Fruit fly (Drosophila melanogaster) whole organism, embryonic: ENCODE results near the gene Rtca.

Source experiments
- Ada2b ChIP-seq: fragments of 200-800 bp; sonication (Bioruptor generic); IDR thresholded peaks from 2 replicates; pipeline ENCODE4 v1.3.6; 2022; ENCODE audit warnings: missing biosample characterization, missing genetic modification characterization
- Asciz ChIP-seq: fragments of 200-800 bp; sonication (Bioruptor generic); optimal IDR thresholded peaks from 2 replicates; lab custom pipeline; 2017; ENCODE audit warnings: missing biosample characterization, mild to moderate bottlenecking, missing genetic modification characterization, missing genetic modification reagents
- B-H2 ChIP-seq: fragments of 200-800 bp; sonication (Bioruptor generic); optimal IDR thresholded peaks from 2 replicates; lab custom pipeline; 2018; ENCODE audit warnings: missing biosample characterization, mild to moderate bottlenecking, missing genetic modification characterization
- CG10431 ChIP-seq: fragments of 200-800 bp; sonication (Bioruptor generic); optimal IDR thresholded peaks from 3 replicates; lab custom pipeline; 2018; ENCODE audit warnings: missing biosample characterization, mild to moderate bottlenecking, missing genetic modification characterization
- CG10462 ChIP-seq: fragments of 200-800 bp; sonication (Bioruptor generic); optimal IDR thresholded peaks from 2 replicates; lab custom pipeline; 2016; ENCODE audit warnings: missing biosample characterization, missing genetic modification characterization
- CG1233 ChIP-seq: fragments of 200-800 bp; sonication (Bioruptor generic); optimal IDR thresholded peaks from 4 replicates; lab custom pipeline; 2018; ENCODE audit warnings: missing biosample characterization, mild to moderate bottlenecking, missing genetic modification characterization
- CG13624 ChIP-seq: fragments of 200-800 bp; sonication (Bioruptor generic); optimal IDR thresholded peaks from 2 replicates; lab custom pipeline; 2016; ENCODE audit warnings: missing biosample characterization, missing genetic modification characterization
- CG14014 ChIP-seq: fragments of 200-800 bp; sonication (Bioruptor generic); IDR thresholded peaks from 2 replicates; pipeline ENCODE4 v1.3.6; 2022; ENCODE audit warnings: missing biosample characterization, missing genetic modification characterization
- CG15696 ChIP-seq: fragments of 200-800 bp; sonication (Bioruptor generic); optimal IDR thresholded peaks from 2 replicates; lab custom pipeline; 2019; ENCODE audit warnings: missing biosample characterization, mild to moderate bottlenecking, missing genetic modification characterization, moderate library complexity
- CG18619 ChIP-seq: fragments of 200-800 bp; sonication (Bioruptor generic); optimal IDR thresholded peaks from 3 replicates; lab custom pipeline; 2017; ENCODE audit warnings: missing biosample characterization, mild to moderate bottlenecking, missing genetic modification characterization
- CG2889 ChIP-seq: fragments of 200-800 bp; sonication (Bioruptor generic); IDR thresholded peaks from 3 replicates; pipeline ENCODE4 v1.3.6; 2022; ENCODE audit warnings: missing biosample characterization, missing genetic modification characterization
- CG32767 ChIP-seq: fragments of 200-800 bp; sonication (Bioruptor generic); IDR thresholded peaks from 2 replicates; pipeline ENCODE4 v1.3.6; 2022; ENCODE audit warnings: missing biosample characterization, missing genetic modification characterization
- CG6254 ChIP-seq: fragments of 200-800 bp; sonication (Bioruptor generic); optimal IDR thresholded peaks from 3 replicates; lab custom pipeline; 2017; ENCODE audit warnings: mild to moderate bottlenecking, missing biosample characterization, missing genetic modification reagents, missing genetic modification characterization
- CG6654 ChIP-seq: fragments of 200-800 bp; sonication (Bioruptor generic); optimal IDR thresholded peaks from 2 replicates; lab custom pipeline; 2017; ENCODE audit warnings: missing biosample characterization, mild to moderate bottlenecking, missing genetic modification characterization
- CG6683 ChIP-seq: fragments of 200-800 bp; sonication (Bioruptor generic); optimal IDR thresholded peaks from 2 replicates; lab custom pipeline; 2017; ENCODE audit warnings: missing biosample characterization, mild to moderate bottlenecking, missing genetic modification characterization, missing genetic modification reagents
- CG7372 ChIP-seq: fragments of 200-800 bp; sonication (Bioruptor generic); IDR thresholded peaks from 2 replicates; pipeline ENCODE4 v1.3.6; 2022; ENCODE audit warnings: missing biosample characterization, missing genetic modification characterization
- CG7839 ChIP-seq: fragments of 200-800 bp; sonication (Bioruptor generic); optimal IDR thresholded peaks from 3 replicates; lab custom pipeline; 2018; ENCODE audit warnings: missing biosample characterization, mild to moderate bottlenecking, missing genetic modification characterization, moderate library complexity
- CG7963 ChIP-seq: fragments of 200-800 bp; sonication (Bioruptor generic); IDR thresholded peaks from 3 replicates; pipeline ENCODE4 v1.3.6; 2022; ENCODE audit warnings: missing biosample characterization, missing genetic modification characterization; ENCODE audit not compliant: partially characterized antibody
- CG8281 ChIP-seq: fragments of 200-800 bp; sonication (Bioruptor generic); optimal IDR thresholded peaks from 2 replicates; lab custom pipeline; 2018; ENCODE audit warnings: missing biosample characterization, mild to moderate bottlenecking, missing genetic modification characterization, moderate library complexity
- CG9876 ChIP-seq: fragments of 200-800 bp; sonication (Bioruptor generic); optimal IDR thresholded peaks from 2 replicates; lab custom pipeline; 2016; ENCODE audit warnings: missing biosample characterization, missing genetic modification characterization
- CG9932 ChIP-seq: fragments of 200-800 bp; sonication (Bioruptor generic); IDR thresholded peaks from 2 replicates; pipeline ENCODE4 v1.3.6; 2022; ENCODE audit warnings: missing biosample characterization, missing genetic modification characterization
- Drgx ChIP-seq: fragments of 200-800 bp; sonication (Bioruptor generic); IDR thresholded peaks from 2 replicates; pipeline ENCODE4 v1.3.6; 2022; ENCODE audit warnings: missing biosample characterization, missing genetic modification characterization
- Fer2 ChIP-seq: fragments of 200-800 bp; sonication (Bioruptor generic); optimal IDR thresholded peaks from 2 replicates; lab custom pipeline; 2018; ENCODE audit warnings: missing biosample characterization, mild to moderate bottlenecking, missing genetic modification characterization, moderate library complexity
- Hey ChIP-seq: fragments of 200-800 bp; sonication (Bioruptor generic); optimal IDR thresholded peaks from 3 replicates; lab custom pipeline; 2018; ENCODE audit warnings: missing biosample characterization, mild to moderate bottlenecking, missing genetic modification characterization
- HmgD ChIP-seq: fragments of 200-800 bp; sonication (Bioruptor generic); optimal IDR thresholded peaks from 3 replicates; lab custom pipeline; 2016; ENCODE audit warnings: missing biosample characterization, missing genetic modification characterization
- Hmx ChIP-seq: fragments of 200-800 bp; sonication (Bioruptor generic); optimal IDR thresholded peaks from 2 replicates; lab custom pipeline; 2016; ENCODE audit warnings: missing biosample characterization, missing genetic modification characterization
- Hr3 ChIP-seq: fragments of 200-800 bp; sonication (Bioruptor generic); optimal IDR thresholded peaks from 3 replicates; lab custom pipeline; 2016; ENCODE audit warnings: missing biosample characterization, missing genetic modification characterization
- Lpt ChIP-seq: fragments of >200 bp; optimal IDR thresholded peaks from 2 replicates; lab custom pipeline; 2018; ENCODE audit warnings: missing biosample characterization, missing genetic modification characterization
- Scr ChIP-seq: fragments of 200-800 bp; sonication (Bioruptor generic); IDR thresholded peaks from 2 replicates; pipeline ENCODE4 v1.3.6; 2022; ENCODE audit warnings: missing biosample characterization, missing genetic modification characterization; ENCODE audit not compliant: partially characterized antibody
- Sin3A ChIP-seq: fragments of >200 bp; optimal IDR thresholded peaks from 2 replicates; lab custom pipeline; 2018
- Spps ChIP-seq: fragments of 200-800 bp; sonication (Bioruptor generic); optimal IDR thresholded peaks from 2 replicates; lab custom pipeline; 2018; ENCODE audit warnings: missing biosample characterization, mild to moderate bottlenecking, missing genetic modification characterization
- Sry-β ChIP-seq: fragments of 200-800 bp; sonication (Bioruptor generic); optimal IDR thresholded peaks from 2 replicates; lab custom pipeline; 2018; ENCODE audit warnings: missing biosample characterization, mild to moderate bottlenecking, missing genetic modification characterization, moderate library complexity
- ara ChIP-seq: fragments of 200-800 bp; sonication (Bioruptor generic); IDR thresholded peaks from 2 replicates; pipeline ENCODE4 v1.3.6; 2022; ENCODE audit warnings: missing biosample characterization, missing genetic modification characterization
- ase ChIP-seq: fragments of 200-800 bp; sonication (Bioruptor generic); IDR thresholded peaks from 3 replicates; pipeline ENCODE4 v1.3.6; 2022; ENCODE audit warnings: missing biosample characterization, missing genetic modification characterization
- bowl ChIP-seq: fragments of 200-800 bp; sonication (Bioruptor generic); IDR thresholded peaks from 2 replicates; pipeline ENCODE4 v1.3.6; 2022; ENCODE audit warnings: missing biosample characterization, missing genetic modification characterization
- gce ChIP-seq: fragments of 200-800 bp; sonication (Bioruptor generic); IDR thresholded peaks from 3 replicates; pipeline ENCODE4 v1.3.6; 2022; ENCODE audit warnings: missing biosample characterization, missing genetic modification characterization
- grn ChIP-seq: fragments of 200-800 bp; sonication (Bioruptor generic); optimal IDR thresholded peaks from 3 replicates; lab custom pipeline; 2017; ENCODE audit warnings: missing biosample characterization, missing genetic modification characterization
- gsb-n ChIP-seq: fragments of 200-800 bp; sonication (Bioruptor generic); optimal IDR thresholded peaks from 3 replicates; lab custom pipeline; 2018; ENCODE audit warnings: missing biosample characterization, mild to moderate bottlenecking, missing genetic modification characterization
- ind ChIP-seq: fragments of 200-800 bp; sonication (Bioruptor generic); optimal IDR thresholded peaks from 3 replicates; lab custom pipeline; 2016; ENCODE audit warnings: missing biosample characterization, missing genetic modification characterization
- insv ChIP-seq, 2 experiments: fragments of 200-800 bp; sonication (Bioruptor generic); optimal IDR thresholded peaks; 3 replicates each; lab custom pipeline; 2016 to 2018; ENCODE audit warnings: missing biosample characterization in 2 of 2, missing genetic modification characterization in 2 of 2
- inv ChIP-seq: fragments of 200-800 bp; sonication (Bioruptor generic); IDR thresholded peaks from 2 replicates; pipeline ENCODE4 v1.3.6; 2022; ENCODE audit warnings: missing biosample characterization, missing genetic modification characterization; ENCODE audit not compliant: partially characterized antibody
- nerfin-2 ChIP-seq: fragments of 200-800 bp; sonication (Bioruptor generic); IDR thresholded peaks from 2 replicates; pipeline ENCODE4 v1.3.6; 2022; ENCODE audit warnings: missing biosample characterization, missing genetic modification characterization; ENCODE audit not compliant: partially characterized antibody
- odd ChIP-seq: fragments of 200-800 bp; sonication (Bioruptor generic); optimal IDR thresholded peaks from 2 replicates; lab custom pipeline; 2017; ENCODE audit warnings: missing biosample characterization, mild to moderate bottlenecking, missing genetic modification characterization
- onecut ChIP-seq: fragments of 200-800 bp; sonication (Bioruptor generic); IDR thresholded peaks from 2 replicates; pipeline ENCODE4 v1.3.6; 2022; ENCODE audit warnings: missing biosample characterization, missing genetic modification characterization
- rib ChIP-seq: fragments of 200-800 bp; sonication (Bioruptor generic); IDR thresholded peaks from 2 replicates; pipeline ENCODE4 v1.3.6; 2022; ENCODE audit warnings: missing biosample characterization, missing genetic modification characterization
- sr ChIP-seq: fragments of 200-800 bp; sonication (Bioruptor generic); IDR thresholded peaks from 3 replicates; pipeline ENCODE4 v1.3.6; 2022; ENCODE audit warnings: missing biosample characterization, missing genetic modification characterization
- ssp ChIP-seq: fragments of 200-800 bp; sonication (Bioruptor generic); IDR thresholded peaks from 2 replicates; pipeline ENCODE4 v1.3.6; 2022; ENCODE audit warnings: missing biosample characterization, missing genetic modification characterization
- toy ChIP-seq: fragments of 200-800 bp; sonication (Bioruptor generic); IDR thresholded peaks from 2 replicates; pipeline ENCODE4 v1.3.6; 2022; ENCODE audit warnings: missing biosample characterization, missing genetic modification characterization
- wor ChIP-seq: fragments of 200-800 bp; sonication (Bioruptor generic); IDR thresholded peaks from 2 replicates; pipeline ENCODE4 v1.3.6; 2022; ENCODE audit warnings: missing biosample characterization, missing genetic modification characterization
- zen2 ChIP-seq: fragments of 200-800 bp; sonication (Bioruptor generic); IDR thresholded peaks from 3 replicates; pipeline ENCODE4 v1.3.6; 2022; ENCODE audit warnings: missing biosample characterization, missing genetic modification characterization; ENCODE audit not compliant: partially characterized antibody

Gene Rtca

dm6 chrX:2041312-2041918 is 30.8 kb upstream of the Rtca start, which contains the start of gene CG4313 (continued):
- TF ChIP-seq CG13624 (GFP tag; lab: Kevin White, UChicago), result peak; percentile 80
- TF ChIP-seq CG2889 (GFP tag; lab: Robert Waterston, UW), result 0 out of 3 replicates have a peak, but pooled peaks have one; percentile 44
- peak; percentile 76 for TF ChIP-seq CG14014 (GFP tag; lab: Robert Waterston, UW)
- peak; percentile 58 for TF ChIP-seq B-H2 (GFP tag; lab: Kevin White, UChicago)
- peak; percentile 54; the same call in 1 of the 2 replicates for TF ChIP-seq Drgx
- TF ChIP-seq rib, result no peak
- TF ChIP-seq CG6683 (GFP tag; lab: Kevin White, UChicago), result no peak
- TF ChIP-seq Hr3 (GFP tag; lab: Kevin White, UChicago), result peak; percentile 72
- TF ChIP-seq CG6254, result peak; percentile 4
- peak; percentile 69; the same call in 1 of the 3 replicates for TF ChIP-seq zen2 (GFP tag; lab: Robert Waterston, UW)
- peak; percentile 60 for TF ChIP-seq CG18619 (GFP tag; lab: Kevin White, UChicago)
- TF ChIP-seq CG10462 (GFP tag; lab: Kevin White, UChicago), result no peak
- TF ChIP-seq sr (GFP tag; lab: Robert Waterston, UW), result peak; percentile 32; the same call in 1 of the 3 replicates
- no peak for TF ChIP-seq HmgD (GFP tag; lab: Kevin White, UChicago)
- peak; percentile 33 for TF ChIP-seq CG9876
- TF ChIP-seq gce (GFP tag; lab: Robert Waterston, UW), result 0 out of 3 replicates have a peak, but pooled peaks have one; percentile 30
- TF ChIP-seq inv, result peak; percentile 89
- TF ChIP-seq CG9932 (GFP tag; lab: Robert Waterston, UW), result peak; percentile 87
- no peak for TF ChIP-seq insv (GFP tag; optimal IDR thresholded peaks at IDR 0.05; lab: Kevin White, UChicago)
- peak; percentile 76 for TF ChIP-seq nerfin-2 (GFP tag; lab: Robert Waterston, UW)
- TF ChIP-seq CG10431 (GFP tag; lab: Kevin White, UChicago), result no peak
- TF ChIP-seq CG7372, result peak; percentile 79
- TF ChIP-seq Spps (tag; lab: Kevin White, UChicago), result peak; percentile 40
- peak; percentile 75 for TF ChIP-seq ssp (GFP tag; lab: Robert Waterston, UW)
- TF ChIP-seq toy (GFP tag; lab: Robert Waterston, UW), result no peak
- peak; percentile 70 for TF ChIP-seq CG1233 (GFP tag; lab: Kevin White, UChicago)
- TF ChIP-seq Fer2 (tag; lab: Kevin White, UChicago), result peak; percentile 50
- TF ChIP-seq Lpt (GFP tag; lab: Kevin White, UChicago), result no peak
- peak; percentile 11; the same call in 1 of the 2 replicates for TF ChIP-seq wor (GFP tag; lab: Robert Waterston, UW)
- TF ChIP-seq odd (GFP tag; lab: Kevin White, UChicago), result peak; percentile 28
- peak; percentile 76 for TF ChIP-seq ind (GFP tag; lab: Kevin White, UChicago)
- TF ChIP-seq CG7963 (GFP tag; lab: Robert Waterston, UW), result peak; percentile 60; the same call in 2 of the 3 replicates
- TF ChIP-seq bowl (GFP tag; lab: Robert Waterston, UW), result no peak
- peak; percentile 4 for TF ChIP-seq CG6654 (GFP tag; lab: Kevin White, UChicago)
- peak; percentile 51 for TF ChIP-seq Ada2b (GFP tag; lab: Robert Waterston, UW)
- TF ChIP-seq ara (GFP tag; lab: Robert Waterston, UW), result peak; percentile 50; the same call in 1 of the 2 replicates
- TF ChIP-seq Sry-β (GFP tag; lab: Kevin White, UChicago), result peak; percentile 80
- peak; percentile 74 for TF ChIP-seq CG7839 (tag; lab: Kevin White, UChicago)
- TF ChIP-seq onecut (GFP tag; lab: Robert Waterston, UW), result no peak
- peak; percentile 72 for TF ChIP-seq CG15696 (tag; lab: Kevin White, UChicago)
- peak; percentile 11 for TF ChIP-seq Asciz
- no peak for TF ChIP-seq Hey (tag; lab: Kevin White, UChicago)
- TF ChIP-seq CG8281 (tag; lab: Kevin White, UChicago), result peak; percentile 27
- TF ChIP-seq grn (GFP tag; lab: Kevin White, UChicago), result no peak
- TF ChIP-seq Hmx, result peak; percentile 7
- peak; percentile 94 for TF ChIP-seq Scr
- TF ChIP-seq CG32767 (GFP tag; lab: Robert Waterston, UW), result no peak
- TF ChIP-seq gsb-n (tag; lab: Kevin White, UChicago), result peak; percentile 37
- TF ChIP-seq Sin3A (lab: Kevin White, UChicago), result peak; percentile 75
- TF ChIP-seq ase (GFP tag; lab: Robert Waterston, UW), result no peak
